Worm (Caenorhabditis elegans): ENCODE results near the gene mel-11.

DNA sequence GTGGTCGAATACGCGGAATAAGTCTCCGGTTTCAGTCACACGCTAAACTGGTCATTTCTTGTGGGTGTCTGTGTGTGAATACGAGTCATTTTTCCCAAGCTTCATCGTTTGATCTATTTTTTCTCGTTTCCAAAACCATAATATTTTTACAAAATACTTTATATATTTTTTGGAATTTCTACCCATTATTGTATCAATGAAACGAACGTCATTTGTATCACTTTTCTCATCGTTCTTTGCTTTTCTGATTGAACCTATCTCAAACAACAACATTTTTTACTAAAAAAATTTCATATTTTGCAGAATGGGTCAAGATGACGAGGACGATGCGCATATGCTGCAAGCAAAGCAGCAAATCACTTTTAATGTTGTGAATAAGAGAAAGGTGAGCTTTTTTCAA, at the start of gene mel-11:
- TF ChIP-seq aly-1 (tag; optimal IDR thresholded peaks at IDR 0.05) (no peak), ama-1 (optimal IDR thresholded peaks at IDR 0.05) (no peak), tra-4 (tag; optimal IDR thresholded peaks at IDR 0.05) (no peak), hmg-4 (GFP tag; optimal IDR thresholded peaks at IDR 0.05) (no peak), hmbx-1 (tag; optimal IDR thresholded peaks at IDR 0.05) (no peak), sea-1 (GFP tag; conservative IDR thresholded peaks at IDR 0.05) (no peak), pes-1 (GFP tag; IDR thresholded peaks at IDR 0.05) (no peak), B0310.2 (tag; optimal IDR thresholded peaks at IDR 0.05) (no peak), tbx-37 (GFP tag; conservative IDR thresholded peaks at IDR 0.05) (no peak), ceh-36 (tag; optimal IDR thresholded peaks at IDR 0.05) (no peak), flt-1 (GFP tag; IDR thresholded peaks at IDR 0.05) (no peak)
